Fruit fly (Drosophila melanogaster) whole organism, prepupa: ENCODE results near the gene Pcyt2.

Experiments used
- Blimp-1 ChIP-seq: fragments of 200-800 bp; sonication (Bioruptor generic); optimal IDR thresholded peaks from 3 replicates; lab custom pipeline; 2017; ENCODE audit warnings: missing biosample characterization, missing genetic modification characterization, mild to moderate bottlenecking, moderate library complexity, missing genetic modification reagents
- CG10631 ChIP-seq: fragments of 200-800 bp; sonication (Bioruptor generic); optimal IDR thresholded peaks from 2 replicates; lab custom pipeline; 2016; ENCODE audit warnings: missing biosample characterization, missing genetic modification characterization
- CG10669 ChIP-seq: fragments of 200-800 bp; sonication (Bioruptor generic); optimal IDR thresholded peaks from 3 replicates; lab custom pipeline; 2018; ENCODE audit warnings: missing biosample characterization, mild to moderate bottlenecking, missing genetic modification characterization, moderate library complexity
- CG11294 ChIP-seq: fragments of 200-800 bp; sonication (Bioruptor generic); IDR thresholded peaks from 2 replicates; pipeline ENCODE4 v1.3.6; 2022; ENCODE audit warnings: missing biosample characterization, missing genetic modification characterization
- CG11762 ChIP-seq: fragments of 200-800 bp; sonication (Bioruptor generic); optimal IDR thresholded peaks from 3 replicates; lab custom pipeline; 2016; ENCODE audit warnings: missing biosample characterization, missing genetic modification characterization; ENCODE audit not compliant: insufficient read depth
- CG11902 ChIP-seq: fragments of 200-800 bp; sonication (Bioruptor generic); optimal IDR thresholded peaks from 3 replicates; lab custom pipeline; 2016; ENCODE audit warnings: missing biosample characterization, missing genetic modification characterization
- CG15336 ChIP-seq: fragments of 200-800 bp; sonication (Bioruptor generic); IDR thresholded peaks from 2 replicates; pipeline ENCODE4 v1.3.6; 2022; ENCODE audit warnings: missing biosample characterization, missing genetic modification characterization
- CG16779 ChIP-seq: fragments of 200-800 bp; sonication (Bioruptor generic); optimal IDR thresholded peaks from 3 replicates; lab custom pipeline; 2017; ENCODE audit warnings: missing biosample characterization, mild to moderate bottlenecking, missing genetic modification characterization
- CG3032 ChIP-seq: fragments of 200-800 bp; optimal IDR thresholded peaks from 2 replicates; lab custom pipeline; 2019; ENCODE audit warnings: missing biosample characterization, mild to moderate bottlenecking, missing genetic modification characterization, moderate library complexity
- CG31627 ChIP-seq: fragments of 200-800 bp; sonication (Bioruptor generic); optimal IDR thresholded peaks from 3 replicates; lab custom pipeline; 2016; ENCODE audit warnings: missing biosample characterization, missing genetic modification characterization
- CG32006 ChIP-seq: fragments of 200-800 bp; sonication (Bioruptor generic); optimal IDR thresholded peaks from 3 replicates; lab custom pipeline; 2017; ENCODE audit warnings: missing biosample characterization, mild to moderate bottlenecking, missing genetic modification characterization
- CG34406 ChIP-seq: fragments of 200-800 bp; sonication (Bioruptor generic); optimal IDR thresholded peaks from 3 replicates; lab custom pipeline; 2016; ENCODE audit warnings: missing biosample characterization, missing genetic modification characterization
- CG3919 ChIP-seq: fragments of 200-800 bp; sonication (Bioruptor generic); optimal IDR thresholded peaks from 3 replicates; lab custom pipeline; 2016; ENCODE audit warnings: missing biosample characterization, missing genetic modification characterization
- CG4318 ChIP-seq: fragments of 200-800 bp; sonication (Bioruptor generic); optimal IDR thresholded peaks from 3 replicates; lab custom pipeline; 2017; ENCODE audit warnings: missing biosample characterization, mild to moderate bottlenecking, missing genetic modification characterization
- CG6163 ChIP-seq: fragments of 200-800 bp; sonication (Bioruptor generic); IDR thresholded peaks from 3 replicates; pipeline ENCODE4 v1.3.6; 2022; ENCODE audit warnings: missing biosample characterization, missing genetic modification characterization
- CG6276 ChIP-seq: fragments of 200-800 bp; sonication (Bioruptor generic); optimal IDR thresholded peaks from 2 replicates; lab custom pipeline; 2017; ENCODE audit warnings: missing biosample characterization, mild to moderate bottlenecking, missing genetic modification characterization
- CG6792 ChIP-seq: fragments of 200-800 bp; sonication (Bioruptor generic); optimal IDR thresholded peaks from 3 replicates; lab custom pipeline; 2016; ENCODE audit warnings: missing biosample characterization, missing genetic modification characterization
- CG6808 ChIP-seq: fragments of 200-800 bp; sonication (Bioruptor generic); optimal IDR thresholded peaks from 3 replicates; lab custom pipeline; 2017; ENCODE audit warnings: missing biosample characterization, missing genetic modification characterization, mild to moderate bottlenecking, moderate library complexity, missing genetic modification reagents
- CG6854 ChIP-seq: fragments of 200-800 bp; sonication (Bioruptor generic); optimal IDR thresholded peaks from 2 replicates; lab custom pipeline; 2017; ENCODE audit warnings: missing biosample characterization, mild to moderate bottlenecking, missing genetic modification characterization
- CG7368 ChIP-seq: fragments of 200-800 bp; sonication (Bioruptor generic); optimal IDR thresholded peaks from 3 replicates; lab custom pipeline; 2016; ENCODE audit warnings: missing biosample characterization, missing genetic modification characterization
- CG8119 ChIP-seq: fragments of 200-800 bp; sonication (Bioruptor generic); IDR thresholded peaks from 3 replicates; pipeline ENCODE4 v1.3.6; 2022; ENCODE audit warnings: missing biosample characterization, missing genetic modification characterization
- CG8319 ChIP-seq: fragments of 200-800 bp; sonication (Bioruptor generic); optimal IDR thresholded peaks from 3 replicates; lab custom pipeline; 2016; ENCODE audit warnings: missing biosample characterization, missing genetic modification characterization
- CG8632 ChIP-seq: fragments of 200-800 bp; sonication (Bioruptor generic); optimal IDR thresholded peaks from 3 replicates; lab custom pipeline; 2016; ENCODE audit warnings: missing biosample characterization, missing genetic modification characterization
- CG9139 ChIP-seq: fragments of 200-800 bp; sonication (Bioruptor generic); optimal IDR thresholded peaks from 3 replicates; lab custom pipeline; 2017; ENCODE audit warnings: missing biosample characterization, mild to moderate bottlenecking, missing genetic modification characterization
- Eip75B ChIP-seq: fragments of 200-800 bp; sonication (Bioruptor generic); optimal IDR thresholded peaks from 3 replicates; lab custom pipeline; 2016; ENCODE audit warnings: missing biosample characterization, missing genetic modification characterization
- Eip78C ChIP-seq: fragments of 200-800 bp; sonication (Bioruptor generic); peaks from one replicate; lab custom pipeline; 2016; ENCODE audit warnings: missing biosample characterization, missing genetic modification characterization
- Eip93F ChIP-seq: fragments of 200-800 bp; sonication (Bioruptor generic); optimal IDR thresholded peaks from 2 replicates; lab custom pipeline; 2016; ENCODE audit warnings: missing biosample characterization, mild to moderate bottlenecking, missing genetic modification characterization
- Ets21C ChIP-seq: fragments of 200-800 bp; sonication (Bioruptor generic); optimal IDR thresholded peaks from 3 replicates; lab custom pipeline; 2016; ENCODE audit warnings: missing biosample characterization, missing genetic modification characterization
- Ets96B ChIP-seq: fragments of 200-800 bp; optimal IDR thresholded peaks from 2 replicates; lab custom pipeline; 2019; ENCODE audit warnings: missing biosample characterization, mild to moderate bottlenecking, missing genetic modification characterization, moderate library complexity
- Gug ChIP-seq: fragments of 200-800 bp; sonication (Bioruptor generic); IDR thresholded peaks from 2 replicates; pipeline ENCODE4 v1.3.6; 2022; ENCODE audit warnings: missing biosample characterization, missing genetic modification characterization
- Hr39 ChIP-seq: fragments of 200-800 bp; sonication (Bioruptor generic); optimal IDR thresholded peaks from 2 replicates; lab custom pipeline; 2016; ENCODE audit warnings: missing biosample characterization, missing genetic modification characterization
- Hr4 ChIP-seq: fragments of 200-800 bp; sonication (Bioruptor generic); optimal IDR thresholded peaks from 3 replicates; lab custom pipeline; 2016; ENCODE audit warnings: missing biosample characterization, missing genetic modification characterization
- Lpt ChIP-seq: fragments of 200-800 bp; sonication (Bioruptor generic); optimal IDR thresholded peaks from 3 replicates; lab custom pipeline; 2016; ENCODE audit warnings: missing biosample characterization, missing genetic modification characterization
- Met ChIP-seq: fragments of 200-800 bp; sonication (Bioruptor generic); optimal IDR thresholded peaks from 3 replicates; lab custom pipeline; 2016; ENCODE audit warnings: missing biosample characterization, missing genetic modification characterization
- OdsH ChIP-seq: fragments of 200-800 bp; sonication (Bioruptor generic); optimal IDR thresholded peaks from 3 replicates; lab custom pipeline; 2016; ENCODE audit warnings: missing biosample characterization, missing genetic modification characterization
- Sox102F ChIP-seq: fragments of 200-800 bp; sonication (Bioruptor generic); optimal IDR thresholded peaks from 2 replicates; lab custom pipeline; 2016; ENCODE audit warnings: missing biosample characterization, mild to moderate bottlenecking, missing genetic modification characterization
- Sox14 ChIP-seq: fragments of 200-800 bp; sonication (Bioruptor generic); optimal IDR thresholded peaks from 3 replicates; lab custom pipeline; 2016; ENCODE audit warnings: missing biosample characterization, missing genetic modification characterization
- Sox15 ChIP-seq: fragments of 200-800 bp; sonication (Bioruptor generic); optimal IDR thresholded peaks from 3 replicates; lab custom pipeline; 2016; ENCODE audit warnings: missing biosample characterization, missing genetic modification characterization
- acj6 ChIP-seq: fragments of 200-800 bp; sonication (Bioruptor generic); optimal IDR thresholded peaks from 3 replicates; lab custom pipeline; 2016; ENCODE audit warnings: missing biosample characterization, missing genetic modification characterization
- cyc ChIP-seq: fragments of 200-800 bp; sonication (Bioruptor generic); optimal IDR thresholded peaks from 3 replicates; lab custom pipeline; 2016; ENCODE audit warnings: missing biosample characterization, missing genetic modification characterization
- dsx ChIP-seq: fragments of 200-800 bp; optimal IDR thresholded peaks from 3 replicates; lab custom pipeline; 2019; ENCODE audit warnings: missing biosample characterization, mild to moderate bottlenecking, missing genetic modification characterization, moderate library complexity; ENCODE audit not compliant: poor library complexity, severe bottlenecking
- esn ChIP-seq: fragments of 200-800 bp; sonication (Bioruptor generic); optimal IDR thresholded peaks from 2 replicates; lab custom pipeline; 2016; ENCODE audit warnings: missing biosample characterization, mild to moderate bottlenecking, missing genetic modification characterization, moderate library complexity
- fd59A ChIP-seq: fragments of 200-800 bp; sonication (Bioruptor generic); optimal IDR thresholded peaks from 2 replicates; lab custom pipeline; 2017; ENCODE audit warnings: missing biosample characterization, mild to moderate bottlenecking, missing genetic modification characterization, missing genetic modification reagents
- fd85E ChIP-seq: fragments of 200-800 bp; sonication (Bioruptor generic); optimal IDR thresholded peaks from 3 replicates; lab custom pipeline; 2016; ENCODE audit warnings: missing biosample characterization, missing genetic modification characterization
- lz ChIP-seq: fragments of 200-800 bp; sonication (Bioruptor generic); optimal IDR thresholded peaks from 3 replicates; lab custom pipeline; 2016; ENCODE audit warnings: missing biosample characterization, missing genetic modification characterization
- net ChIP-seq: fragments of 200-800 bp; sonication (Bioruptor generic); optimal IDR thresholded peaks from 3 replicates; lab custom pipeline; 2016; ENCODE audit warnings: missing biosample characterization, missing genetic modification characterization
- pdm3 ChIP-seq: fragments of 200-800 bp; sonication (Bioruptor generic); optimal IDR thresholded peaks from 3 replicates; lab custom pipeline; 2016; ENCODE audit warnings: missing biosample characterization, missing genetic modification characterization
- salr ChIP-seq, 2 experiments: fragments of 200-800 bp; sonication (Bioruptor generic); optimal IDR thresholded peaks; 3 replicates each; lab custom pipeline; 2016 to 2018; ENCODE audit warnings: missing biosample characterization in 2 of 2, missing genetic modification characterization in 2 of 2, mild to moderate bottlenecking in 1 of 2
- ss ChIP-seq, 2 experiments: fragments of 200-800 bp; sonication (Bioruptor generic); optimal IDR thresholded peaks; 2 replicates in 1 of 2; 3 replicates in 1 of 2; lab custom pipeline; 2017 to 2018; ENCODE audit warnings: mild to moderate bottlenecking in 2 of 2, missing biosample characterization in 2 of 2, missing genetic modification characterization in 2 of 2, moderate library complexity in 1 of 2
- svp ChIP-seq: fragments of 200-800 bp; sonication (Bioruptor generic); peaks from one replicate; lab custom pipeline; 2016; ENCODE audit warnings: missing biosample characterization, missing genetic modification characterization
- vri ChIP-seq: fragments of 200-800 bp; sonication (Bioruptor generic); optimal IDR thresholded peaks from 3 replicates; lab custom pipeline; 2016; ENCODE audit warnings: missing biosample characterization, mild to moderate bottlenecking, missing genetic modification characterization

The Pcyt2 gene

DNA sequence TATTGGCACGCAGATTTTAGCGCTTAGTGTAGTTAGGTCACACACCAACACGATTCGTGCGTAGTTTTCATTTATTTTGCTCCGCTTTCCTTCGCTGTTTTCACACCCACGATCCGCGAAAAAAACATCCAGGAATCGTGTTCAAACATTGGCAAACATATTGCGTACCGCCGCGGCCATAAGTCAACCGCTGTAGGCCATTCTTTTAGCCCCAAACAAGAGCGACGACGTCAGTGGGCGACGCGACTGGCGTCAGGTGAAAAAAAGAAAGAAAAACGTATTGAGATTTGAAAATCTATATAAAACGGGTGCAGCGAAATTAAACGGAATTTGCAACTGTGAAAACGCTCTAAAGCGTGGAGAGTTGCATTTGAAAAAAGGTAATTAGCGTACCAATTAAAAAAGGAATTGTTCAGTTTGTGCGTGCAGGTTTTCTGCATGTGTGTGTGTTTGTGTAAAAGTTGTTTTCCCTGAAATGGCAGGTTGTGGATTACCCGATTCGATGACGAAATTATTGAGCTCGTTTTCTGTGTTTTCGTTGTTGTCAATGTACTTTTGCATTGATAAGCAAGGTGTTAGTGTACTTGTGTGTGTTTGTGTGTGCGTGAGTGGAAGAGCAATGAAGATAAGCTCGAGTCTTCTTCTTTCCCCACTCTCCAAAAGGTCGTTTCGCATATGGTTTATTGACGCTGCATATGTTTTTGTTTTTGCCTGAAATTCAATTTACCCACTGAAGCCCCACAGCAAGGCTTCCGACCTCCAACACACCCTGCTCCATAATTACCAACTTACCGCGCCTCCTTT lies 16.1 kb downstream of the Pcyt2 start, which contains the start of gene Tmep:
Gene Tmep (plus strand): TSS at position 20 of the 804 bp plus-strand sequence.
- TF ChIP-seq CG4318 (no peak), OdsH (GFP tag; lab: Kevin White, UChicago) (no peak), Eip75B (no peak), Sox15 (GFP tag; lab: Kevin White, UChicago) (no peak), CG6163 (GFP tag; lab: Robert Waterston, UW) (no peak), Sox102F (GFP tag; lab: Kevin White, UChicago) (peak; percentile 28), CG6854 (GFP tag; lab: Kevin White, UChicago) (no peak), fd85E (GFP tag; lab: Kevin White, UChicago) (no peak), fd59A (GFP tag; lab: Kevin White, UChicago) (no peak), Hr4 (no peak), Sox14 (no peak), ss (GFP tag; optimal IDR thresholded peaks at IDR 0.05; lab: Kevin White, UChicago) (peak in 1 of 2 experiments; percentile 22), CG11294 (no peak), CG31627 (no peak), salr (GFP tag; optimal IDR thresholded peaks at IDR 0.05; lab: Kevin White, UChicago) (no peak), cyc (GFP tag; lab: Kevin White, UChicago) (no peak), CG16779 (tag; lab: Kevin White, UChicago) (no peak), CG11902 (GFP tag; lab: Kevin White, UChicago) (no peak), CG8119 (GFP tag; lab: Robert Waterston, UW) (no peak), Lpt (GFP tag; lab: Kevin White, UChicago) (no peak), esn (GFP tag; lab: Kevin White, UChicago) (no peak), CG9139 (no peak), CG6276 (no peak), net (GFP tag; lab: Kevin White, UChicago) (no peak), lz (GFP tag; lab: Kevin White, UChicago) (no peak), acj6 (GFP tag; lab: Kevin White, UChicago) (no peak), Hr39 (GFP tag; lab: Kevin White, UChicago) (no peak), CG3919 (GFP tag; lab: Kevin White, UChicago) (peak; percentile 15), Gug (GFP tag; lab: Robert Waterston, UW) (no peak), CG6792 (GFP tag; lab: Kevin White, UChicago) (no peak), pdm3 (GFP tag; lab: Kevin White, UChicago) (no peak), CG8319 (GFP tag; lab: Kevin White, UChicago) (no peak), Met (GFP tag; lab: Kevin White, UChicago) (no peak), CG3032 (tag; lab: Kevin White, UChicago) (no peak), CG15336 (no peak), CG7368 (GFP tag; lab: Kevin White, UChicago) (no peak), Blimp-1 (GFP tag; lab: Kevin White, UChicago) (no peak), CG6808 (peak; percentile 9), vri (GFP tag; lab: Kevin White, UChicago) (peak; percentile 66), CG34406 (GFP tag; lab: Kevin White, UChicago) (no peak), CG8632 (peak; percentile 15), dsx (GFP tag; lab: Kevin White, UChicago) (no peak), CG10631 (no peak), Eip93F (GFP tag; lab: Kevin White, UChicago) (peak; percentile 10), Ets96B (tag; lab: Kevin White, UChicago) (no peak), Eip78C (GFP tag; lab: Kevin White, UChicago) (peak; percentile 57), CG10669 (GFP tag; lab: Kevin White, UChicago) (no peak), Ets21C (GFP tag; lab: Kevin White, UChicago) (no peak), CG32006 (GFP tag; lab: Kevin White, UChicago) (no peak), CG11762 (GFP tag; lab: Kevin White, UChicago) (no peak), svp (GFP tag; lab: Kevin White, UChicago) (peak; percentile 98)
